Fruit fly (Drosophila melanogaster): ENCODE measurements around the gene Tmf.
A peak's percentile ranks its signal among the peaks of the same experiment; 100 is the strongest.

The Tmf gene

dm6 chrX:6794826-6795225 lies 49.3 kb upstream of the Tmf start (continued):
- peak; percentile 50; the same call in 1 of the 2 replicates for TF ChIP-seq Awh (GFP tag; IDR thresholded peaks at IDR 0.05)
- TF ChIP-seq CG2889 (GFP tag; IDR thresholded peaks at IDR 0.05): no peak
- peak; percentile 23; the same call in 1 of the 2 replicates for TF ChIP-seq CG32532 (GFP tag; IDR thresholded peaks at IDR 0.05)
- 0 out of 3 replicates have a peak, but pooled peaks have one; percentile 29 for TF ChIP-seq otp (GFP tag; IDR thresholded peaks at IDR 0.05)
- TF ChIP-seq phol (tag; optimal IDR thresholded peaks at IDR 0.05): peak; percentile 30
- TF ChIP-seq Vsx1 (GFP tag; optimal IDR thresholded peaks at IDR 0.05): no peak
- TF ChIP-seq esg (GFP tag; conservative IDR thresholded peaks at IDR 0.05): 0 out of 2 replicates have a peak, but pooled peaks have one; percentile 21
- TF ChIP-seq D19B (GFP tag; optimal IDR thresholded peaks at IDR 0.05): no peak
- no peak for TF ChIP-seq mam (GFP tag; optimal IDR thresholded peaks at IDR 0.05)
- TF ChIP-seq CG13296 (GFP tag; optimal IDR thresholded peaks at IDR 0.05): no peak
- peak; percentile 4 for TF ChIP-seq Asciz (GFP tag; optimal IDR thresholded peaks at IDR 0.05)
- no peak for TF ChIP-seq Opbp (GFP tag; IDR thresholded peaks at IDR 0.05; ENCODE audit: partially characterized antibody)
- no peak for TF ChIP-seq dan (GFP tag; IDR thresholded peaks at IDR 0.05)
- peak in 1 of 2 experiments; percentile 2 for TF ChIP-seq Hr51 (GFP tag; optimal IDR thresholded peaks at IDR 0.05)
- TF ChIP-seq seq (GFP tag; IDR thresholded peaks at IDR 0.05): peak; percentile 21; the same call in 1 of the 2 replicates
- TF ChIP-seq B-H1 (GFP tag; IDR thresholded peaks at IDR 0.05): peak; percentile 13; the same call in 1 of the 3 replicates
- TF ChIP-seq ATbp (GFP tag; optimal IDR thresholded peaks at IDR 0.05): peak; percentile 32
- TF ChIP-seq CG2712 (tag; optimal IDR thresholded peaks at IDR 0.05): no peak
- TF ChIP-seq peb (GFP tag; IDR thresholded peaks at IDR 0.05): no peak
- TF ChIP-seq CG14050 (GFP tag; IDR thresholded peaks at IDR 0.05): peak; percentile 38; the same call in 2 of the 3 replicates
- no peak for TF ChIP-seq mirr (GFP tag; optimal IDR thresholded peaks at IDR 0.05)
- TF ChIP-seq tap (tag; optimal IDR thresholded peaks at IDR 0.05): no peak
- TF ChIP-seq tgo (GFP tag; IDR thresholded peaks at IDR 0.05): no peak
- TF ChIP-seq CoRest (tag; optimal IDR thresholded peaks at IDR 0.05): no peak
- TF ChIP-seq oc (tag; optimal IDR thresholded peaks at IDR 0.05): no peak
- no peak for TF ChIP-seq CG32772 (GFP tag; IDR thresholded peaks at IDR 0.05)
- TF ChIP-seq Abd-B (GFP tag; optimal IDR thresholded peaks at IDR 0.05): peak; percentile 20
- peak; percentile 79 for TF ChIP-seq sr (GFP tag; IDR thresholded peaks at IDR 0.05)
- peak; percentile 67 for TF ChIP-seq Ets65A (GFP tag)
- TF ChIP-seq CG8290 (GFP tag; optimal IDR thresholded peaks at IDR 0.05): no peak
- peak in 1 of 2 experiments; percentile 2 for TF ChIP-seq CG8290 (tag; optimal IDR thresholded peaks at IDR 0.05)
- TF ChIP-seq bsh (GFP tag; optimal IDR thresholded peaks at IDR 0.05): peak in 1 of 2 experiments; percentile 26
- 0 out of 2 replicates have a peak, but pooled peaks have one; percentile 22 for TF ChIP-seq stc (GFP tag; IDR thresholded peaks at IDR 0.05)
- peak; percentile 4 for TF ChIP-seq CG7839 (tag; optimal IDR thresholded peaks at IDR 0.05)
- TF ChIP-seq CG10366 (GFP tag; IDR thresholded peaks at IDR 0.05): peak; percentile 43
- no peak for TF ChIP-seq Mad (GFP tag; optimal IDR thresholded peaks at IDR 0.05)
- TF ChIP-seq CG11504 (tag; optimal IDR thresholded peaks at IDR 0.05): peak; percentile 42
- TF ChIP-seq aop (GFP tag; IDR thresholded peaks at IDR 0.05): no peak
- TF ChIP-seq D19A (tag; optimal IDR thresholded peaks at IDR 0.05): no peak
- TF ChIP-seq Atf6 (GFP tag; IDR thresholded peaks at IDR 0.05): peak; percentile 42; the same call in 1 of the 2 replicates
- TF ChIP-seq MESR4 (GFP tag; optimal IDR thresholded peaks at IDR 0.05): no peak
- no peak for TF ChIP-seq NC2β (GFP tag; optimal IDR thresholded peaks at IDR 0.05)
- TF ChIP-seq Med (GFP tag): peak; percentile 73
- TF ChIP-seq CG6254 (GFP tag; optimal IDR thresholded peaks at IDR 0.05): no peak
- 0 out of 3 replicates have a peak, but pooled peaks have one; percentile 36 for TF ChIP-seq Optix (GFP tag; IDR thresholded peaks at IDR 0.05)
- TF ChIP-seq CG6689 (GFP tag; IDR thresholded peaks at IDR 0.05): peak; percentile 28
- no peak for TF ChIP-seq prd (optimal IDR thresholded peaks at IDR 0.05)
- peak; percentile 37; the same call in 1 of the 3 replicates for TF ChIP-seq prd (GFP tag; IDR thresholded peaks at IDR 0.05)
- no peak for TF ChIP-seq vnd (GFP tag; IDR thresholded peaks at IDR 0.05; ENCODE audit: partially characterized antibody)
- TF ChIP-seq Ada2b (GFP tag; IDR thresholded peaks at IDR 0.05): 0 out of 2 replicates have a peak, but pooled peaks have one; percentile 28
- peak; percentile 7; the same call in 1 of the 2 replicates for TF ChIP-seq CG9215 (GFP tag; IDR thresholded peaks at IDR 0.05)

Data from whole organism, embryonic.